Worm (Caenorhabditis elegans) whole organism, L1 larva: ENCODE results near the gene K06A4.6.

Experiments
- C04F5.9 ChIP-seq: sonication (generic microtip); optimal IDR thresholded peaks from 2 replicates; lab custom pipeline; 2016; ENCODE audit warnings: missing genetic modification characterization, missing compliant biosample characterization
- C16A3.4 ChIP-seq: fragments of 150-350 bp; optimal IDR thresholded peaks from 2 replicates; lab custom pipeline; 2014; ENCODE audit warnings: missing biosample characterization, missing genetic modification characterization
- C34B4.2 ChIP-seq: sonication (generic microtip); optimal IDR thresholded peaks from 2 replicates; lab custom pipeline; 2017; ENCODE audit warnings: mild to moderate bottlenecking, missing genetic modification characterization, missing compliant biosample characterization
- aly-2 ChIP-seq: fragments of 150-350 bp; optimal IDR thresholded peaks from 2 replicates; lab custom pipeline; 2014; ENCODE audit warnings: missing biosample characterization, missing genetic modification characterization
- ama-1 ChIP-seq: fragments of 150-350 bp; optimal IDR thresholded peaks from 2 replicates; lab custom pipeline; 2014
- blmp-1 ChIP-seq: fragments of 150-350 bp; optimal IDR thresholded peaks from 2 replicates; lab custom pipeline; 2014; ENCODE audit warnings: missing biosample characterization, missing genetic modification characterization
- ceh-63 ChIP-seq: fragments of 200-800 bp; sonication (Bioruptor generic); optimal IDR thresholded peaks from 2 replicates; lab custom pipeline; 2018; ENCODE audit warnings: mild to moderate bottlenecking, missing genetic modification characterization, missing compliant biosample characterization
- ceh-82 ChIP-seq, 3 experiments: fragments of 150-350 bp in 1 of 3; sonication (generic microtip) in 2 of 3; optimal IDR thresholded peaks; 2 replicates each; lab custom pipeline; 2014 to 2017; ENCODE audit warnings: missing biosample characterization in 3 of 3, missing genetic modification characterization in 3 of 3
- ceh-90 ChIP-seq: sonication (generic microtip); optimal IDR thresholded peaks from 2 replicates; lab custom pipeline; 2016; ENCODE audit warnings: missing genetic modification characterization, missing compliant biosample characterization
- dpl-1 ChIP-seq, 3 experiments: fragments of 150-350 bp in 2 of 3; sonication (generic microtip) in 1 of 3; optimal IDR thresholded peaks; 2 replicates each; lab custom pipeline; 2014 to 2017; ENCODE audit warnings: missing biosample characterization in 3 of 3, missing genetic modification characterization in 3 of 3, missing genetic modification reagents in 3 of 3
- dsc-1 ChIP-seq: sonication (generic microtip); optimal IDR thresholded peaks from 2 replicates; lab custom pipeline; 2016; ENCODE audit warnings: mild to moderate bottlenecking, missing genetic modification characterization, missing compliant biosample characterization
- efl-1 ChIP-seq, 4 experiments: fragments of 150-350 bp; optimal IDR thresholded peaks in 3 of 4; peaks in 1 of 4; 1 replicate in 1 of 4; 2 replicates in 3 of 4; lab custom pipeline; 2014; ENCODE audit warnings: missing biosample characterization in 2 of 4, missing genetic modification characterization in 2 of 4, missing genetic modification reagents in 2 of 4
- egl-13 ChIP-seq: sonication (generic microtip); optimal IDR thresholded peaks from 2 replicates; lab custom pipeline; 2016; ENCODE audit warnings: missing genotype, missing genetic modification reagents, missing genetic modification characterization, missing compliant biosample characterization
- elt-2 ChIP-seq: sonication (generic microtip); optimal IDR thresholded peaks from 2 replicates; lab custom pipeline; 2016; ENCODE audit warnings: missing genetic modification characterization, mild to moderate bottlenecking, inconsistent platforms, missing compliant biosample characterization, missing genetic modification reagents
- elt-3 ChIP-seq, 6 experiments: fragments of 150-350 bp in 1 of 6; sonication (generic microtip); optimal IDR thresholded peaks; 2 replicates each; lab custom pipeline; 2017 to 2018; ENCODE audit warnings: missing biosample characterization in 6 of 6, missing genetic modification characterization in 6 of 6, inconsistent platforms in 1 of 6
- ets-5 ChIP-seq: fragments of 200-800 bp; sonication (Bioruptor generic); IDR thresholded peaks from 2 replicates; pipeline ENCODE4 v1.3.6; 2022; ENCODE audit warnings: missing genetic modification characterization, missing compliant biosample characterization
- hlh-17 ChIP-seq: fragments of 200-800 bp; sonication (Bioruptor generic); optimal IDR thresholded peaks from 2 replicates; lab custom pipeline; 2018; ENCODE audit warnings: missing genetic modification characterization, mild to moderate bottlenecking, missing compliant biosample characterization, moderate library complexity, borderline replicate concordance
- irx-1 ChIP-seq: sonication (generic microtip); optimal IDR thresholded peaks from 2 replicates; lab custom pipeline; 2016; ENCODE audit warnings: missing genetic modification characterization, missing compliant biosample characterization
- isw-1 ChIP-seq: fragments of 200-800 bp; sonication (Bioruptor generic); IDR thresholded peaks from 2 replicates; pipeline ENCODE4 v1.3.6; 2022; ENCODE audit warnings: missing genetic modification characterization, missing compliant biosample characterization
- lin-14 ChIP-seq: fragments of 200-800 bp; sonication (Bioruptor generic); optimal IDR thresholded peaks from 2 replicates; lab custom pipeline; 2018; ENCODE audit warnings: mild to moderate bottlenecking, missing genetic modification characterization, moderate library complexity, missing compliant biosample characterization
- lin-35 ChIP-seq, 2 experiments: fragments of 150-350 bp; optimal IDR thresholded peaks; 2 replicates each; lab custom pipeline; 2014; ENCODE audit warnings: missing biosample characterization in 2 of 2, missing genetic modification characterization in 2 of 2, missing genetic modification reagents in 2 of 2
- lin-39 ChIP-seq: fragments of 150-350 bp; optimal IDR thresholded peaks from 2 replicates; lab custom pipeline; 2014; ENCODE audit warnings: missing biosample characterization, missing genetic modification reagents, missing genetic modification characterization
- lsy-2 ChIP-seq, 2 experiments: fragments of 150-350 bp; optimal IDR thresholded peaks; 2 replicates each; lab custom pipeline; 2014; ENCODE audit warnings: missing biosample characterization in 2 of 2, missing genetic modification characterization in 2 of 2
- mab-9 ChIP-seq: fragments of 200-800 bp; sonication (Bioruptor generic); IDR thresholded peaks from 2 replicates; pipeline ENCODE4 v1.3.6; 2022; ENCODE audit warnings: missing genetic modification reagents, missing genetic modification characterization, missing compliant biosample characterization
- mdl-1 ChIP-seq, 2 experiments: fragments of 150-350 bp; optimal IDR thresholded peaks; 2 replicates each; lab custom pipeline; 2014 to 2017; ENCODE audit warnings: missing biosample characterization in 2 of 2, missing genetic modification characterization in 2 of 2, inconsistent platforms in 1 of 2
- mep-1 ChIP-seq: fragments of 150-350 bp; optimal IDR thresholded peaks from 2 replicates; lab custom pipeline; 2014; ENCODE audit warnings: missing biosample characterization, missing genetic modification characterization
- nhr-19 ChIP-seq: fragments of 200-800 bp; sonication (Bioruptor generic); conservative IDR thresholded peaks from 2 replicates; pipeline ENCODE4 v1.3.6; 2022; ENCODE audit warnings: missing genetic modification characterization, missing compliant biosample characterization
- nhr-20 ChIP-seq: sonication (generic microtip); optimal IDR thresholded peaks from 2 replicates; lab custom pipeline; 2016; ENCODE audit warnings: mild to moderate bottlenecking, missing genetic modification characterization, missing compliant biosample characterization
- nhr-47 ChIP-seq: sonication (generic microtip); optimal IDR thresholded peaks from 2 replicates; lab custom pipeline; 2016; ENCODE audit warnings: mild to moderate bottlenecking, missing genetic modification characterization, moderate library complexity, missing compliant biosample characterization
- nhr-71 ChIP-seq: sonication (generic microtip); optimal IDR thresholded peaks from 2 replicates; lab custom pipeline; 2016; ENCODE audit warnings: mild to moderate bottlenecking, missing genetic modification characterization, moderate library complexity, missing compliant biosample characterization
- nhr-85 ChIP-seq: sonication (generic microtip); peaks from one replicate; lab custom pipeline; 2016; ENCODE audit warnings: missing genetic modification characterization, inconsistent platforms, missing compliant biosample characterization
- nhr-90 ChIP-seq: sonication (generic microtip); optimal IDR thresholded peaks from 2 replicates; lab custom pipeline; 2016; ENCODE audit warnings: mild to moderate bottlenecking, missing genetic modification characterization, missing compliant biosample characterization; ENCODE audit not compliant: poor library complexity
- pqm-1 ChIP-seq: sonication (generic microtip); optimal IDR thresholded peaks from 3 replicates; lab custom pipeline; 2017; ENCODE audit warnings: missing biosample characterization, missing genetic modification characterization
- rnt-1 ChIP-seq: sonication (generic microtip); optimal IDR thresholded peaks from 2 replicates; lab custom pipeline; 2016; ENCODE audit warnings: mild to moderate bottlenecking, missing genetic modification characterization, moderate library complexity, missing compliant biosample characterization
- skn-1 ChIP-seq: fragments of 150-350 bp; optimal IDR thresholded peaks from 2 replicates; lab custom pipeline; 2014; ENCODE audit warnings: missing biosample characterization, missing genetic modification characterization
- snpc-4 ChIP-seq: fragments of 150-350 bp; optimal IDR thresholded peaks from 2 replicates; lab custom pipeline; 2014; ENCODE audit warnings: missing biosample characterization, missing genetic modification characterization
- snu-23 ChIP-seq: sonication (generic microtip); optimal IDR thresholded peaks from 2 replicates; lab custom pipeline; 2016; ENCODE audit warnings: missing genetic modification characterization, missing compliant biosample characterization
- sox-4 ChIP-seq: sonication (generic microtip); optimal IDR thresholded peaks from 2 replicates; lab custom pipeline; 2016; ENCODE audit warnings: missing genetic modification characterization, missing compliant biosample characterization
- sptf-1 ChIP-seq: fragments of 150-350 bp; optimal IDR thresholded peaks from 2 replicates; lab custom pipeline; 2014; ENCODE audit warnings: missing biosample characterization, missing genetic modification characterization
- swsn-7 ChIP-seq: sonication (generic microtip); optimal IDR thresholded peaks from 2 replicates; lab custom pipeline; 2016; ENCODE audit warnings: missing genetic modification characterization, missing compliant biosample characterization
- tbx-2 ChIP-seq: sonication (generic microtip); optimal IDR thresholded peaks from 2 replicates; lab custom pipeline; 2016; ENCODE audit warnings: missing genetic modification characterization, missing compliant biosample characterization
- tlp-1 ChIP-seq: fragments of 150-350 bp; optimal IDR thresholded peaks from 2 replicates; lab custom pipeline; 2014; ENCODE audit warnings: missing biosample characterization, missing genetic modification characterization
- unc-130 ChIP-seq: fragments of 150-350 bp; optimal IDR thresholded peaks from 2 replicates; lab custom pipeline; 2017; ENCODE audit warnings: missing biosample characterization, missing genetic modification characterization, inconsistent platforms
- unc-86 ChIP-seq: sonication (generic microtip); optimal IDR thresholded peaks from 2 replicates; lab custom pipeline; 2016; ENCODE audit warnings: missing genetic modification characterization, missing compliant biosample characterization
- vab-15 ChIP-seq: sonication (generic microtip); optimal IDR thresholded peaks from 2 replicates; lab custom pipeline; 2017; ENCODE audit warnings: missing genotype, mild to moderate bottlenecking, missing genetic modification characterization, missing compliant biosample characterization
- xbp-1 ChIP-seq: sonication (generic microtip); optimal IDR thresholded peaks from 2 replicates; lab custom pipeline; 2016; ENCODE audit warnings: missing genetic modification characterization, missing compliant biosample characterization
- zip-4 ChIP-seq: fragments of 200-800 bp; sonication (Bioruptor generic); optimal IDR thresholded peaks from 2 replicates; lab custom pipeline; 2018; ENCODE audit warnings: mild to moderate bottlenecking, missing genetic modification characterization, moderate library complexity, missing compliant biosample characterization
- ztf-11 ChIP-seq, 2 experiments: sonication (generic microtip); optimal IDR thresholded peaks; 2 replicates each; lab custom pipeline; 2016 to 2017; ENCODE audit warnings: missing genetic modification characterization in 2 of 2, missing biosample characterization in 1 of 2, missing compliant biosample characterization in 1 of 2

K06A4.6 gene

DNA sequence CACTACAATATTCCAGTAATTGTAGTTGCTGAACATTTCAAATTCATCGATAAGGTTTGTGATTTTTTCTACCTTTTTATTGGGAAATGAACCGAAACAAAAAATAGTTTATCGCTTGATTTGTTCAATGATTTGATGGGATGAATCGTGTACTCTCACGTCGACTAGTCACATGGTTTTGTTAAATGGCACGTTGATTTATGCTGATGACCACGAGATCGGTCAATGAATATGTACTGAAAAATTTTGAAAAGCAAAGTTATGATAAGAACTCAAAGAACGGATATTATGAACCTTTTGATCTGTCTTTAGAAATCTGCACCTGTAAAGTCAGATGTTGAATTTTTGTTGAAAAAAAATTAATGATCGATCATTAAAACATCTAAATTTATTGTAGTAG, 35.8 kb upstream of the K06A4.6 start (continued):
- TF ChIP-seq ztf-11 (tag; optimal IDR thresholded peaks at IDR 0.05; lab: Kevin White, UChicago) (no peak), mep-1 (tag; lab: Kevin White, UChicago) (peak; percentile 56), lin-35 (GFP tag; optimal IDR thresholded peaks at IDR 0.05; lab: Kevin White, UChicago) (peak in 1 of 2 experiments; percentile 86), aly-2 (no peak), ama-1 (lab: Kevin White, UChicago) (peak; percentile 41), unc-130 (tag; lab: Kevin White, UChicago) (peak; percentile 93), nhr-20 (tag; lab: Kevin White, UChicago) (peak; percentile 94), nhr-90 (peak; percentile 87), elt-2 (peak; percentile 78)

DNA sequence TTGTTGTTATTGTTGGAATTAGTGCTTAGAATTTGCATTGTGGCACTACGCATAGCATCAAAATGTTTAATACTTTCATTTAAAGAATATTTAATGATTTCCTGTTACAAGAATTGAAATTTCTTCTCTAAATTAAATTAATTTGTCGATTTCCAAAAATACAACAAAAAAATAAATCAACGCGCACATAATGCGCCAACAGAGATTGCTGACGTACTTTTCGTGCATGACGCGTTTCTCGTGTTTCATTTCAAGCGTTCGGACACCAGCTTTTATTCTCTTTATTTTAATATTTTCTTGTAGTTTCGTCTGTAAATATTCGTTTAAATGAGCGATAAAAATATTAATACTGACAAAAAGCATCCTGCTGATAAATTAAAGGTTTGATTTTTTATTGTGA, 33.1 kb upstream of the K06A4.6 start, which contains the start of gene eif-2Bdelta:
eif-2Bdelta (plus strand) TSS at position 235 of the 400 bp plus-strand sequence.
- no peak for TF ChIP-seq pqm-1 (tag; lab: Kevin White, UChicago)
- no peak for TF ChIP-seq C34B4.2 (tag; lab: Kevin White, UChicago)
- peak; percentile 80 for TF ChIP-seq nhr-85 (tag; lab: Kevin White, UChicago)
- peak; percentile 76 for TF ChIP-seq swsn-7 (tag; lab: Kevin White, UChicago)
- peak; percentile 27 for TF ChIP-seq zip-4
- peak; percentile 57 to 76 (median 71) for TF ChIP-seq dpl-1 (GFP tag; optimal IDR thresholded peaks at IDR 0.05; lab: Kevin White, UChicago)
- TF ChIP-seq elt-3 (tag; optimal IDR thresholded peaks at IDR 0.05; lab: Kevin White, UChicago): peak in 1 of 6 experiments; percentile 2
- peak; percentile 55 for TF ChIP-seq elt-2
- no peak for TF ChIP-seq mab-9
- no peak for TF ChIP-seq sptf-1
- peak; percentile 54 for TF ChIP-seq snpc-4 (tag; lab: Kevin White, UChicago)
- peak; percentile 67 for TF ChIP-seq nhr-19 (GFP tag; lab: Robert Waterston, UW)
- TF ChIP-seq hlh-17 (GFP tag; lab: Kevin White, UChicago): no peak
- TF ChIP-seq vab-15 (tag; lab: Kevin White, UChicago): no peak
- peak; percentile 72 for TF ChIP-seq lin-14
- peak; percentile 51 to 73 for TF ChIP-seq efl-1 (optimal IDR thresholded peaks at IDR 0.05; lab: Kevin White, UChicago)
- TF ChIP-seq efl-1 (GFP tag; optimal IDR thresholded peaks at IDR 0.05 in 1 of 2; lab: Kevin White, UChicago): peak; percentile 68 to 96
- peak; percentile 74 for TF ChIP-seq nhr-90
- TF ChIP-seq ets-5: no peak
- peak; percentile 75 for TF ChIP-seq xbp-1 (tag; lab: Kevin White, UChicago)
- peak; percentile 90 for TF ChIP-seq mep-1 (tag; lab: Kevin White, UChicago)
- TF ChIP-seq egl-13: peak; percentile 45
- peak; percentile 75 for TF ChIP-seq tbx-2 (tag; lab: Kevin White, UChicago)
- TF ChIP-seq ceh-82 (tag; optimal IDR thresholded peaks at IDR 0.05; lab: Kevin White, UChicago): peak; percentile 20 to 45 (median 45)
- TF ChIP-seq lin-35 (GFP tag; optimal IDR thresholded peaks at IDR 0.05; lab: Kevin White, UChicago): peak; percentile 49 to 76
- TF ChIP-seq C16A3.4: peak; percentile 39
- TF ChIP-seq isw-1 (GFP tag; lab: Robert Waterston, UW): peak; percentile 59
- peak; percentile 59 for TF ChIP-seq unc-86 (tag; lab: Kevin White, UChicago)
- TF ChIP-seq blmp-1: peak; percentile 52
- peak; percentile 79 for TF ChIP-seq nhr-47 (tag; lab: Kevin White, UChicago)
- no peak for TF ChIP-seq tlp-1 (tag; lab: Kevin White, UChicago)
- TF ChIP-seq ceh-90: peak; percentile 9
- TF ChIP-seq dsc-1: peak; percentile 78
- TF ChIP-seq irx-1 (tag; lab: Kevin White, UChicago): peak; percentile 76
- TF ChIP-seq skn-1: peak; percentile 29
- peak; percentile 71 to 84 for TF ChIP-seq lsy-2 (tag; optimal IDR thresholded peaks at IDR 0.05; lab: Kevin White, UChicago)
- TF ChIP-seq nhr-71 (tag; lab: Kevin White, UChicago): peak; percentile 83
- TF ChIP-seq rnt-1 (tag; lab: Kevin White, UChicago): peak; percentile 76
- TF ChIP-seq ceh-63 (GFP tag; lab: Kevin White, UChicago): no peak
- peak; percentile 63 for TF ChIP-seq sox-4 (tag; lab: Kevin White, UChicago)
- peak; percentile 15 for TF ChIP-seq C04F5.9 (tag; lab: Kevin White, UChicago)
- peak; percentile 79 for TF ChIP-seq snu-23 (GFP tag; lab: Kevin White, UChicago)
- TF ChIP-seq mdl-1 (tag; optimal IDR thresholded peaks at IDR 0.05; lab: Kevin White, UChicago): peak in 1 of 2 experiments; percentile 26
- peak; percentile 70 for TF ChIP-seq nhr-20 (tag; lab: Kevin White, UChicago)
- peak; percentile 67 for TF ChIP-seq lin-39 (tag; lab: Kevin White, UChicago)
